Worm (Caenorhabditis elegans): ENCODE results near the gene W08G11.1.
A peak's percentile ranks its signal among the peaks of the same experiment; 100 is the strongest.

- TF ChIP-seq nhr-11 (tag; optimal IDR thresholded peaks at IDR 0.05) (no peak), mdl-1 (tag; optimal IDR thresholded peaks at IDR 0.05) (no peak), lin-39 (tag; optimal IDR thresholded peaks at IDR 0.05) (no peak), ama-1 (optimal IDR thresholded peaks at IDR 0.05) (peak; percentile 55), unc-62 (GFP tag; optimal IDR thresholded peaks at IDR 0.05 in 1 of 2) (no peak), unc-62 (tag; optimal IDR thresholded peaks at IDR 0.05) (no peak), unc-39 (tag; optimal IDR thresholded peaks at IDR 0.05) (no peak), spr-3 (GFP tag; optimal IDR thresholded peaks at IDR 0.05) (no peak)
Observed at ce11 chrV:16367575-16367974, 20.7 kb downstream of the W08G11.1 start, which contains the start of gene W08G11.3.

Data from whole organism, L4 larva.